Worm (Caenorhabditis elegans): ENCODE measurements around the gene rml-4.

- TF ChIP-seq egl-27 (tag; optimal IDR thresholded peaks at IDR 0.05) (no peak), elt-3 (tag; optimal IDR thresholded peaks at IDR 0.05) (no peak), skn-1 (tag; optimal IDR thresholded peaks at IDR 0.05) (no peak), nhr-11 (tag; optimal IDR thresholded peaks at IDR 0.05) (no peak)
Measured at ce11 chrII:4256541-4257001, 38.3 kb upstream of the rml-4 start, which contains the start of gene C16A11.7.

All from whole organism, L1 larva.